Fruit fly (Drosophila melanogaster): ENCODE data around the gene alien.
A peak's percentile ranks its signal among the peaks of the same experiment; 100 is the strongest.

dm6 chr2L:8984614-8985318, 12.4 kb downstream of the alien start, which contains the start of gene CG13101:
- TF ChIP-seq Lpt (GFP tag; optimal IDR thresholded peaks at IDR 0.05) (peak; percentile 92), Hr38 (GFP tag; optimal IDR thresholded peaks at IDR 0.05) (no peak), cyc (GFP tag; optimal IDR thresholded peaks at IDR 0.05) (peak; percentile 96), Sox14 (GFP tag; optimal IDR thresholded peaks at IDR 0.05) (peak; percentile 94), Hr39 (GFP tag; optimal IDR thresholded peaks at IDR 0.05) (peak; percentile 91), OdsH (GFP tag; optimal IDR thresholded peaks at IDR 0.05) (peak; percentile 96)
